Worm (Caenorhabditis elegans) whole organism, early embryonic: ENCODE measurements around the gene Y73F8A.13.

Experiments used
- B0310.2 ChIP-seq: sonication (generic microtip); optimal IDR thresholded peaks from 2 replicates; lab custom pipeline; 2016; ENCODE audit warnings: mild to moderate bottlenecking, missing genetic modification characterization, missing compliant biosample characterization
- F13C5.2 ChIP-seq: sonication (generic microtip); optimal IDR thresholded peaks from 2 replicates; lab custom pipeline; 2017; ENCODE audit warnings: mild to moderate bottlenecking, missing genetic modification characterization, inconsistent platforms, missing compliant biosample characterization
- aly-1 ChIP-seq: sonication (generic microtip); optimal IDR thresholded peaks from 2 replicates; lab custom pipeline; 2016; ENCODE audit warnings: missing genetic modification characterization, missing compliant biosample characterization
- ama-1 ChIP-seq: fragments of 150-350 bp; optimal IDR thresholded peaks from 2 replicates; lab custom pipeline; 2014
- ceh-13 ChIP-seq: fragments of 200-800 bp; sonication (Bioruptor generic); optimal IDR thresholded peaks from 2 replicates; lab custom pipeline; 2018; ENCODE audit warnings: mild to moderate bottlenecking, missing genetic modification characterization, missing compliant biosample characterization
- ceh-36 ChIP-seq: sonication (generic microtip); optimal IDR thresholded peaks from 2 replicates; lab custom pipeline; 2016; ENCODE audit warnings: missing genetic modification characterization, inconsistent platforms, missing compliant biosample characterization
- ets-7 ChIP-seq: sonication (generic microtip); optimal IDR thresholded peaks from 2 replicates; lab custom pipeline; 2016; ENCODE audit warnings: missing genotype, missing genetic modification characterization, missing compliant biosample characterization
- flt-1 ChIP-seq: fragments of 200-800 bp; sonication (Bioruptor generic); IDR thresholded peaks from 2 replicates; pipeline ENCODE4 v1.3.6; 2022; ENCODE audit warnings: missing genetic modification characterization, missing compliant biosample characterization
- hmbx-1 ChIP-seq: sonication (generic microtip); optimal IDR thresholded peaks from 2 replicates; lab custom pipeline; 2016; ENCODE audit warnings: mild to moderate bottlenecking, missing genetic modification characterization, missing compliant biosample characterization
- hmg-4 ChIP-seq: fragments of 200-800 bp; sonication (Bioruptor generic); optimal IDR thresholded peaks from 2 replicates; lab custom pipeline; 2018; ENCODE audit warnings: mild to moderate bottlenecking, missing genetic modification characterization, missing compliant biosample characterization
- hnd-1 ChIP-seq: sonication (generic microtip); optimal IDR thresholded peaks from 2 replicates; lab custom pipeline; 2016; ENCODE audit warnings: missing genetic modification characterization, missing compliant biosample characterization
- pes-1 ChIP-seq: fragments of 200-800 bp; sonication (Bioruptor generic); IDR thresholded peaks from 2 replicates; pipeline ENCODE4 v1.3.6; 2022; ENCODE audit warnings: missing genetic modification reagents, missing genetic modification characterization, missing compliant biosample characterization
- scrt-1 ChIP-seq: fragments of 200-800 bp; sonication (Bioruptor generic); IDR thresholded peaks from 2 replicates; pipeline ENCODE4 v1.3.6; 2022; ENCODE audit warnings: missing genetic modification characterization, missing compliant biosample characterization
- sea-1 ChIP-seq: fragments of 200-800 bp; sonication (Bioruptor generic); conservative IDR thresholded peaks from 2 replicates; pipeline ENCODE4 v1.3.6; 2022; ENCODE audit warnings: missing genetic modification characterization, missing compliant biosample characterization
- tbx-11 ChIP-seq: fragments of 200-800 bp; sonication (Bioruptor generic); IDR thresholded peaks from 2 replicates; pipeline ENCODE4 v1.3.6; 2022; ENCODE audit warnings: missing genetic modification characterization, missing compliant biosample characterization
- tbx-37 ChIP-seq: fragments of 200-800 bp; sonication (Bioruptor generic); conservative IDR thresholded peaks from 2 replicates; pipeline ENCODE4 v1.3.6; 2022; ENCODE audit warnings: missing genetic modification reagents, missing genetic modification characterization, missing compliant biosample characterization
- tra-4 ChIP-seq: sonication (generic microtip); optimal IDR thresholded peaks from 2 replicates; lab custom pipeline; 2017; ENCODE audit warnings: missing genetic modification characterization, missing compliant biosample characterization

The Y73F8A.13 gene

ce11 chrIV:15312008-15312407 lies at the start of gene Y73F8A.13:
Gene Y73F8A.13, plus strand, starts transcription at chrIV:15312247.
- TF ChIP-seq sea-1 (GFP tag; lab: Robert Waterston, UW) (no peak), F13C5.2 (tag; lab: Kevin White, UChicago) (no peak), tra-4 (tag; lab: Kevin White, UChicago) (no peak), tbx-37 (GFP tag; lab: Robert Waterston, UW) (no peak), scrt-1 (GFP tag; lab: Robert Waterston, UW) (no peak), flt-1 (no peak)

DNA sequence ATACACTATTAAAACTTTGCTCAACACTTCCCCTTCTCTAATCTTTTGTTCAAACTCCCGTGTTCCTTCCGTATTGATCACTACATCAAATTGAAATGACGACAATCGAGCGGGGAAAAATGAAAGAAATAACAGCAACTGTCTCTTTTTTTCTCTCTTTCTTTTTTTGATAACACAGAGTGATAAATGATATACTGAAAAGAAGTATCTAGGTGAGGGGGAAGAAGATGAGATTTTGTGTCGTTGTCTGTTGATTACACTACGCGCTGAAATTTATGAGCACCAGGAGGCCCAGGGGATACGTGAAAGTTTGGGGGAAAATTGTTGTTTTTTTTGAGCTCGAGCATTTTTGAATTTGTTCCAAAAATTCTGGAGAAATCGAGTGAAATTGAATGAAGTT lies 38.0 kb upstream of the Y73F8A.13 start:
- no peak for TF ChIP-seq tra-4 (tag; lab: Kevin White, UChicago)
- no peak for TF ChIP-seq hmbx-1 (tag; lab: Kevin White, UChicago)
- TF ChIP-seq sea-1 (GFP tag; lab: Robert Waterston, UW): no peak
- no peak for TF ChIP-seq flt-1
- no peak for TF ChIP-seq ceh-13 (GFP tag; lab: Kevin White, UChicago)
- no peak for TF ChIP-seq ets-7
- no peak for TF ChIP-seq tbx-37 (GFP tag; lab: Robert Waterston, UW)
- no peak for TF ChIP-seq hnd-1 (tag; lab: Kevin White, UChicago)
- no peak for TF ChIP-seq ama-1
- no peak for TF ChIP-seq tbx-11 (GFP tag; lab: Robert Waterston, UW)
- TF ChIP-seq B0310.2: no peak
- no peak for TF ChIP-seq ceh-36 (tag; lab: Kevin White, UChicago)
- no peak for TF ChIP-seq scrt-1 (GFP tag; lab: Robert Waterston, UW)
- no peak for TF ChIP-seq aly-1 (tag; lab: Kevin White, UChicago)
- no peak for TF ChIP-seq pes-1 (GFP tag; lab: Robert Waterston, UW)
- no peak for TF ChIP-seq F13C5.2 (tag; lab: Kevin White, UChicago)
- TF ChIP-seq hmg-4: no peak

ce11 chrIV:15275363-15275854 lies 36.6 kb upstream of the Y73F8A.13 start, which contains the start of gene ccg-1:
Gene ccg-1, minus strand, starts transcription at chrIV:15275804.
- no peak for TF ChIP-seq ceh-13 (GFP tag; lab: Kevin White, UChicago)
- no peak for TF ChIP-seq ceh-36 (tag; lab: Kevin White, UChicago)
- TF ChIP-seq hmg-4: no peak
- TF ChIP-seq scrt-1 (GFP tag; lab: Robert Waterston, UW): no peak

DNA sequence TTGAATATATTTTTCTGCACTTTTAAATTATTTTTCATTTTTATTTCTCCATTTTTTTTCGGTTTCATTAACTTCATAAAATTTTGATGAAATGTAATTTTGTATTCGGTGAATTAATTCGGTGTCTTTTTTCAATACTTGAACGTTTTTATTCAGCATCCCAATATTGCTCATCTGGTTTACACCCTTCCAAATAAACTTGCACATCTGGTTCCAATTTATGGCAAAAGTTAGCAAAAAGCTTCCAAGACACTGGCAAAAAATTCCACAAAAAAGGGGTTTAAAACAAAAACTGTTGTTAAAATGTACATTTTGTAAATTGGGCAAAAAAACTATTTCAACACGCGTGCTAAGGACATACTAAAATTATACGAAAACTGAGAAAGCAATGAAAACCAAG lies 31.8 kb upstream of the Y73F8A.13 start:
- TF ChIP-seq scrt-1 (GFP tag; lab: Robert Waterston, UW) (no peak), F13C5.2 (tag; lab: Kevin White, UChicago) (no peak), tbx-11 (GFP tag; lab: Robert Waterston, UW) (no peak), hmbx-1 (tag; lab: Kevin White, UChicago) (no peak), ama-1 (no peak), flt-1 (no peak), ceh-36 (tag; lab: Kevin White, UChicago) (no peak), tbx-37 (GFP tag; lab: Robert Waterston, UW) (no peak), hnd-1 (tag; lab: Kevin White, UChicago) (no peak), ets-7 (no peak), tra-4 (tag; lab: Kevin White, UChicago) (no peak), sea-1 (GFP tag; lab: Robert Waterston, UW) (no peak), pes-1 (GFP tag; lab: Robert Waterston, UW) (no peak), ceh-13 (GFP tag; lab: Kevin White, UChicago) (no peak), B0310.2 (no peak), hmg-4 (no peak), aly-1 (tag; lab: Kevin White, UChicago) (no peak)

- TF ChIP-seq flt-1 (no peak), hmg-4 (no peak), tbx-11 (GFP tag; lab: Robert Waterston, UW) (no peak), ceh-36 (tag; lab: Kevin White, UChicago) (no peak), aly-1 (tag; lab: Kevin White, UChicago) (no peak), F13C5.2 (tag; lab: Kevin White, UChicago) (no peak), tra-4 (tag; lab: Kevin White, UChicago) (no peak), sea-1 (GFP tag; lab: Robert Waterston, UW) (no peak), hmbx-1 (tag; lab: Kevin White, UChicago) (no peak), tbx-37 (GFP tag; lab: Robert Waterston, UW) (no peak)
Measured at ce11 chrIV:15283617-15284016, 28.4 kb upstream of the Y73F8A.13 start.

DNA sequence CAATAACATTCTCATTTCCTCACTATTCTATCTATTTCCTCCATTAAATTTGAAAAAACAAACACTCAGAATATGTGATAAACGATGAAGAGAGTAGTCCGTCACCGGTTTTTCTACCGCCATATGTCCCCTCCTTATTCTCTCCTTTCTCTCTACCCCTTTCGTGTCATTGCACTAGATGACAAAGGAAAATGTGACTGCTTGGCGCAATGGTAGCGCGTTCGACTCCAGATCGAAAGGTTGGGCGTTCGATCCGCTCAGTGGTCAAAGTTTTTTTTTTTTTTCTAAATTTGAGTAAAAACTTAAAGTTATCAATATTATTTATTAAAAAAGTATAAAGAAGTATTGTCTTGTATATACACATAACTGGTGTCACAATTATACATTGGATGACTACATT lies 22.5 kb upstream of the Y73F8A.13 start:
- TF ChIP-seq pes-1 (GFP tag; lab: Robert Waterston, UW) (peak; percentile 87), F13C5.2 (tag; lab: Kevin White, UChicago) (no peak), tbx-11 (GFP tag; lab: Robert Waterston, UW) (peak; percentile 84), sea-1 (GFP tag; lab: Robert Waterston, UW) (peak; percentile 78), hnd-1 (tag; lab: Kevin White, UChicago) (peak; percentile 54), tbx-37 (GFP tag; lab: Robert Waterston, UW) (peak; percentile 84), scrt-1 (GFP tag; lab: Robert Waterston, UW) (peak; percentile 84), tra-4 (tag; lab: Kevin White, UChicago) (no peak), flt-1 (peak; percentile 85), hmg-4 (no peak), ceh-13 (GFP tag; lab: Kevin White, UChicago) (peak; percentile 39)

ce11 chrIV:15291162-15291561 lies 20.9 kb upstream of the Y73F8A.13 start, which contains the start of gene pqn-90:
Gene pqn-90, minus strand, starts transcription at chrIV:15291262.
- TF ChIP-seq ets-7: no peak
- TF ChIP-seq flt-1: no peak
- TF ChIP-seq hnd-1 (tag; lab: Kevin White, UChicago): no peak
- TF ChIP-seq hmg-4: no peak
- no peak for TF ChIP-seq ama-1
- TF ChIP-seq B0310.2: no peak
- no peak for TF ChIP-seq scrt-1 (GFP tag; lab: Robert Waterston, UW)
- TF ChIP-seq tbx-37 (GFP tag; lab: Robert Waterston, UW): no peak
- TF ChIP-seq aly-1 (tag; lab: Kevin White, UChicago): no peak
- TF ChIP-seq F13C5.2 (tag; lab: Kevin White, UChicago): no peak
- TF ChIP-seq tra-4 (tag; lab: Kevin White, UChicago): no peak
- TF ChIP-seq hmbx-1 (tag; lab: Kevin White, UChicago): no peak
- TF ChIP-seq sea-1 (GFP tag; lab: Robert Waterston, UW): no peak
- TF ChIP-seq ceh-36 (tag; lab: Kevin White, UChicago): no peak
- TF ChIP-seq ceh-13 (GFP tag; lab: Kevin White, UChicago): no peak
- no peak for TF ChIP-seq tbx-11 (GFP tag; lab: Robert Waterston, UW)
- TF ChIP-seq pes-1 (GFP tag; lab: Robert Waterston, UW): no peak
